Fruit fly (Drosophila melanogaster) whole organism, embryonic: ENCODE data around the gene Ythdf.

Experiments
- CG10543 ChIP-seq: fragments of 200-800 bp; sonication (Bioruptor generic); optimal IDR thresholded peaks from 3 replicates; lab custom pipeline; 2017; ENCODE audit warnings: missing biosample characterization, mild to moderate bottlenecking, missing genetic modification characterization, moderate library complexity
- CG11560 ChIP-seq: fragments of 200-800 bp; sonication (Bioruptor generic); IDR thresholded peaks from 3 replicates; pipeline ENCODE4 v1.3.6; 2022; ENCODE audit warnings: missing biosample characterization, missing genetic modification characterization
- CG13296 ChIP-seq: fragments of 200-800 bp; sonication (Bioruptor generic); optimal IDR thresholded peaks from 3 replicates; lab custom pipeline; 2018; ENCODE audit warnings: missing biosample characterization, mild to moderate bottlenecking, missing genetic modification characterization
- CG15073 ChIP-seq: fragments of 200-800 bp; sonication (Bioruptor generic); optimal IDR thresholded peaks from 2 replicates; lab custom pipeline; 2016; ENCODE audit warnings: missing biosample characterization, missing genetic modification characterization
- CG15514 ChIP-seq: fragments of 200-800 bp; sonication (Bioruptor generic); optimal IDR thresholded peaks from 3 replicates; lab custom pipeline; 2017; ENCODE audit warnings: missing biosample characterization, missing genetic modification characterization, mild to moderate bottlenecking, moderate library complexity, missing genetic modification reagents
- CG17568 ChIP-seq: fragments of 200-800 bp; sonication (Bioruptor generic); optimal IDR thresholded peaks from 2 replicates; lab custom pipeline; 2018; ENCODE audit warnings: missing biosample characterization, mild to moderate bottlenecking, missing genetic modification characterization, moderate library complexity
- CG17912 ChIP-seq: fragments of 200-800 bp; sonication (Bioruptor generic); optimal IDR thresholded peaks from 2 replicates; lab custom pipeline; 2018; ENCODE audit warnings: missing biosample characterization, mild to moderate bottlenecking, missing genetic modification characterization
- CG18599 ChIP-seq: fragments of 200-800 bp; sonication (Bioruptor generic); optimal IDR thresholded peaks from 3 replicates; lab custom pipeline; 2017; ENCODE audit warnings: missing biosample characterization, missing genetic modification characterization, mild to moderate bottlenecking, moderate library complexity, missing genetic modification reagents
- CG18619 ChIP-seq: fragments of 200-800 bp; sonication (Bioruptor generic); optimal IDR thresholded peaks from 3 replicates; lab custom pipeline; 2017; ENCODE audit warnings: missing biosample characterization, mild to moderate bottlenecking, missing genetic modification characterization
- CG32772 ChIP-seq: fragments of 200-800 bp; sonication (Bioruptor generic); IDR thresholded peaks from 2 replicates; pipeline ENCODE4 v1.3.6; 2022; ENCODE audit warnings: missing biosample characterization, missing genetic modification characterization
- CG33213 ChIP-seq: fragments of 200-800 bp; sonication (Bioruptor generic); optimal IDR thresholded peaks from 3 replicates; lab custom pipeline; 2016; ENCODE audit warnings: missing biosample characterization, missing genetic modification characterization
- CG43689 ChIP-seq: fragments of 200-800 bp; sonication (Bioruptor generic); IDR thresholded peaks from 2 replicates; pipeline ENCODE4 v1.3.6; 2022; ENCODE audit warnings: missing biosample characterization, missing genetic modification characterization
- CG4854 ChIP-seq: fragments of 200-800 bp; sonication (Bioruptor generic); optimal IDR thresholded peaks from 2 replicates; lab custom pipeline; 2016; ENCODE audit warnings: missing biosample characterization, missing genetic modification characterization, inconsistent platforms
- CG7271 ChIP-seq: fragments of 200-800 bp; sonication (Bioruptor generic); optimal IDR thresholded peaks from 2 replicates; lab custom pipeline; 2018; ENCODE audit warnings: missing biosample characterization, mild to moderate bottlenecking, missing genetic modification characterization, moderate library complexity
- CG7556 ChIP-seq: fragments of 200-800 bp; sonication (Bioruptor generic); optimal IDR thresholded peaks from 2 replicates; lab custom pipeline; 2017; ENCODE audit warnings: missing biosample characterization, mild to moderate bottlenecking, missing genetic modification characterization
- CG7839 ChIP-seq: fragments of 200-800 bp; sonication (Bioruptor generic); optimal IDR thresholded peaks from 3 replicates; lab custom pipeline; 2018; ENCODE audit warnings: missing biosample characterization, mild to moderate bottlenecking, missing genetic modification characterization, moderate library complexity
- CG8924 ChIP-seq: fragments of 200-800 bp; optimal IDR thresholded peaks from 3 replicates; lab custom pipeline; 2019; ENCODE audit warnings: missing biosample characterization, mild to moderate bottlenecking, missing genetic modification characterization, moderate library complexity
- Drgx ChIP-seq: fragments of 200-800 bp; sonication (Bioruptor generic); IDR thresholded peaks from 2 replicates; pipeline ENCODE4 v1.3.6; 2022; ENCODE audit warnings: missing biosample characterization, missing genetic modification characterization
- E2f1 ChIP-seq: fragments of 200-800 bp; sonication (Bioruptor generic); IDR thresholded peaks from 2 replicates; pipeline ENCODE4 v1.3.6; 2022; ENCODE audit warnings: missing biosample characterization, missing genetic modification characterization
- H15 ChIP-seq: fragments of 200-800 bp; sonication (Bioruptor generic); IDR thresholded peaks from 3 replicates; pipeline ENCODE4 v1.3.6; 2022; ENCODE audit warnings: missing biosample characterization, missing genetic modification characterization
- Hand ChIP-seq: fragments of 200-800 bp; sonication (Bioruptor generic); optimal IDR thresholded peaks from 2 replicates; lab custom pipeline; 2017; ENCODE audit warnings: mild to moderate bottlenecking, missing biosample characterization, missing genetic modification reagents, missing genetic modification characterization
- HmgD ChIP-seq: fragments of 200-800 bp; sonication (Bioruptor generic); optimal IDR thresholded peaks from 3 replicates; lab custom pipeline; 2016; ENCODE audit warnings: missing biosample characterization, missing genetic modification characterization
- Jarid2 ChIP-seq: fragments of 200-800 bp; sonication (Bioruptor generic); optimal IDR thresholded peaks from 3 replicates; lab custom pipeline; 2017; ENCODE audit warnings: mild to moderate bottlenecking, missing biosample characterization, missing genetic modification reagents, missing genetic modification characterization
- MTF-1 ChIP-seq: fragments of 200-800 bp; sonication (Bioruptor generic); optimal IDR thresholded peaks from 2 replicates; lab custom pipeline; 2018; ENCODE audit warnings: missing biosample characterization, mild to moderate bottlenecking, missing genetic modification characterization, borderline replicate concordance
- Oaz ChIP-seq: fragments of 200-800 bp; sonication (Bioruptor generic); IDR thresholded peaks from 2 replicates; pipeline ENCODE4 v1.3.6; 2022; ENCODE audit warnings: missing biosample characterization, missing genetic modification characterization
- ac ChIP-seq: fragments of 200-800 bp; sonication (Bioruptor generic); optimal IDR thresholded peaks from 3 replicates; lab custom pipeline; 2017; ENCODE audit warnings: missing biosample characterization, mild to moderate bottlenecking, missing genetic modification characterization
- cas ChIP-seq: fragments of 200-800 bp; sonication (Bioruptor generic); IDR thresholded peaks from 2 replicates; pipeline ENCODE4 v1.3.6; 2022; ENCODE audit warnings: missing biosample characterization, missing genetic modification characterization
- caup ChIP-seq: fragments of 200-800 bp; sonication (Bioruptor generic); optimal IDR thresholded peaks from 3 replicates; lab custom pipeline; 2017; ENCODE audit warnings: missing biosample characterization, mild to moderate bottlenecking, missing genetic modification characterization, moderate library complexity; ENCODE audit not compliant: severe bottlenecking
- chinmo ChIP-seq: fragments of 200-800 bp; sonication (Bioruptor generic); IDR thresholded peaks from 4 replicates; pipeline ENCODE4 v1.3.6; 2022; ENCODE audit warnings: missing biosample characterization, missing genetic modification characterization; ENCODE audit not compliant: partially characterized antibody
- chn ChIP-seq: fragments of 200-800 bp; sonication (Bioruptor generic); optimal IDR thresholded peaks from 2 replicates; lab custom pipeline; 2016; ENCODE audit warnings: missing biosample characterization, missing genetic modification characterization
- corto ChIP-seq: fragments of 200-800 bp; sonication (Bioruptor generic); optimal IDR thresholded peaks from 2 replicates; lab custom pipeline; 2016; ENCODE audit warnings: missing biosample characterization, mild to moderate bottlenecking, missing genetic modification characterization, moderate library complexity
- cwo ChIP-seq: fragments of 200-800 bp; sonication (Bioruptor generic); optimal IDR thresholded peaks from 3 replicates; lab custom pipeline; 2017; ENCODE audit warnings: missing biosample characterization, missing genetic modification characterization, mild to moderate bottlenecking, moderate library complexity, missing genetic modification reagents
- dm ChIP-seq: fragments of 200-800 bp; sonication (Bioruptor generic); optimal IDR thresholded peaks from 3 replicates; lab custom pipeline; 2016; ENCODE audit warnings: missing biosample characterization, missing genetic modification characterization
- en ChIP-seq: fragments of 200-800 bp; sonication (Bioruptor generic); optimal IDR thresholded peaks from 2 replicates; lab custom pipeline; 2016; ENCODE audit warnings: missing biosample characterization, missing genetic modification characterization
- fd102C ChIP-seq: fragments of 200-800 bp; sonication (Bioruptor generic); optimal IDR thresholded peaks from 2 replicates; lab custom pipeline; 2018; ENCODE audit warnings: missing biosample characterization, mild to moderate bottlenecking, missing genetic modification characterization, moderate library complexity
- gfzf ChIP-seq: fragments of 200-800 bp; sonication (Bioruptor generic); optimal IDR thresholded peaks from 2 replicates; lab custom pipeline; 2016; ENCODE audit warnings: missing biosample characterization, mild to moderate bottlenecking, missing genetic modification characterization, moderate library complexity
- gt ChIP-seq: fragments of 200-800 bp; sonication (Bioruptor generic); IDR thresholded peaks from 2 replicates; pipeline ENCODE4 v1.3.6; 2022; ENCODE audit warnings: missing biosample characterization, missing genetic modification characterization
- h ChIP-seq: fragments of >200 bp; optimal IDR thresholded peaks from 2 replicates; lab custom pipeline; 2017
- insv ChIP-seq, 2 experiments: fragments of 200-800 bp; sonication (Bioruptor generic); optimal IDR thresholded peaks; 3 replicates each; lab custom pipeline; 2016 to 2018; ENCODE audit warnings: missing biosample characterization in 2 of 2, missing genetic modification characterization in 2 of 2
- ken ChIP-seq: fragments of 200-800 bp; sonication (Bioruptor generic); IDR thresholded peaks from 3 replicates; pipeline ENCODE4 v1.3.6; 2022; ENCODE audit warnings: missing biosample characterization, missing genetic modification characterization
- lov ChIP-seq, 2 experiments: fragments of 200-800 bp in 1 of 2; fragments of >200 bp in 1 of 2; sonication (Bioruptor generic) in 1 of 2; IDR thresholded peaks in 1 of 2; optimal IDR thresholded peaks in 1 of 2; 2 replicates in 1 of 2; 3 replicates in 1 of 2; pipeline versions ENCODE4 v1.3.6 to Lab custom; 2017 to 2022; ENCODE audit warnings: missing biosample characterization in 1 of 2, missing genetic modification characterization in 1 of 2
- nerfin-1 ChIP-seq: fragments of 200-800 bp; sonication (Bioruptor generic); optimal IDR thresholded peaks from 3 replicates; lab custom pipeline; 2019; ENCODE audit warnings: missing biosample characterization, mild to moderate bottlenecking, missing genetic modification characterization, moderate library complexity
- prd ChIP-seq, 3 experiments: fragments of >200 bp in 2 of 3; fragments of 200-800 bp in 1 of 3; sonication (Bioruptor generic) in 1 of 3; optimal IDR thresholded peaks in 2 of 3; IDR thresholded peaks in 1 of 3; 2 replicates in 2 of 3; 3 replicates in 1 of 3; pipeline versions ENCODE4 v1.3.6 to Lab custom; 2017 to 2022; ENCODE audit warnings: missing biosample characterization in 1 of 3, missing genetic modification characterization in 1 of 3
- pzg ChIP-seq: fragments of 200-800 bp; sonication (Bioruptor generic); optimal IDR thresholded peaks from 3 replicates; lab custom pipeline; 2018; ENCODE audit warnings: missing biosample characterization, mild to moderate bottlenecking, missing genetic modification characterization, moderate library complexity
- run ChIP-seq: fragments of 200-800 bp; sonication (Bioruptor generic); optimal IDR thresholded peaks from 3 replicates; lab custom pipeline; 2018; ENCODE audit warnings: missing biosample characterization, mild to moderate bottlenecking, missing genetic modification characterization
- sd ChIP-seq: fragments of 200-800 bp; sonication (Bioruptor generic); optimal IDR thresholded peaks from 3 replicates; lab custom pipeline; 2018; ENCODE audit warnings: missing biosample characterization, mild to moderate bottlenecking, missing genetic modification characterization, moderate library complexity
- sens ChIP-seq: fragments of 200-800 bp; sonication (Bioruptor generic); peaks from one replicate; lab custom pipeline; 2016; ENCODE audit warnings: missing biosample characterization, missing genetic modification characterization
- slbo ChIP-seq: fragments of 200-800 bp; sonication (Bioruptor generic); IDR thresholded peaks from 2 replicates; pipeline ENCODE4 v1.3.6; 2022; ENCODE audit warnings: missing biosample characterization, missing genetic modification characterization
- ttk ChIP-seq: fragments of 200-800 bp; sonication (Bioruptor generic); IDR thresholded peaks from 2 replicates; pipeline ENCODE4 v2.1.2; 2022; ENCODE audit warnings: missing biosample characterization, missing genetic modification characterization
- usp ChIP-seq: fragments of >200 bp; optimal IDR thresholded peaks from 2 replicates; lab custom pipeline; 2017; ENCODE audit warnings: missing biosample characterization, missing genetic modification characterization

Gene Ythdf

dm6 chr3R:25056016-25056415 lies 17.0 kb upstream of the Ythdf start, which contains the start of the genes CG31111 and stac (continued):
- TF ChIP-seq CG17568 (GFP tag; lab: Kevin White, UChicago) (no peak), cas (GFP tag; lab: Robert Waterston, UW) (no peak), CG10543 (GFP tag; lab: Kevin White, UChicago) (no peak), lov (optimal IDR thresholded peaks at IDR 0.05; lab: Kevin White, UChicago) (no peak), lov (GFP tag; IDR thresholded peaks at IDR 0.05; lab: Robert Waterston, UW) (no peak), dm (no peak), corto (GFP tag; lab: Kevin White, UChicago) (no peak), nerfin-1 (tag; lab: Kevin White, UChicago) (no peak), ac (GFP tag; lab: Kevin White, UChicago) (no peak), MTF-1 (GFP tag; lab: Kevin White, UChicago) (no peak), CG18599 (GFP tag; lab: Kevin White, UChicago) (no peak), usp (GFP tag; lab: Kevin White, UChicago) (no peak), sd (tag; lab: Kevin White, UChicago) (peak; percentile 14), CG15073 (no peak), CG7839 (no peak), Oaz (GFP tag; lab: Robert Waterston, UW) (no peak), chinmo (GFP tag; lab: Robert Waterston, UW) (no peak), CG8924 (tag; lab: Kevin White, UChicago) (peak; percentile 37), CG7271 (tag; lab: Kevin White, UChicago) (no peak), CG13296 (GFP tag; lab: Kevin White, UChicago) (no peak), CG7556 (GFP tag; lab: Kevin White, UChicago) (no peak), Hand (GFP tag; lab: Kevin White, UChicago) (no peak), h (lab: Kevin White, UChicago) (no peak), run (tag; lab: Kevin White, UChicago) (no peak), gfzf (GFP tag; lab: Kevin White, UChicago) (peak; percentile 49), fd102C (no peak), HmgD (no peak), CG4854 (no peak), CG17912 (GFP tag; lab: Kevin White, UChicago) (no peak), ken (GFP tag; lab: Robert Waterston, UW) (no peak), CG32772 (GFP tag; lab: Robert Waterston, UW) (no peak), prd (optimal IDR thresholded peaks at IDR 0.05; lab: Kevin White, UChicago) (no peak), prd (GFP tag; IDR thresholded peaks at IDR 0.05; lab: Robert Waterston, UW) (no peak), ttk (no peak), H15 (GFP tag; lab: Robert Waterston, UW) (no peak), pzg (GFP tag; lab: Kevin White, UChicago) (peak; percentile 44), chn (no peak), CG15514 (GFP tag; lab: Kevin White, UChicago) (no peak), cwo (GFP tag; lab: Kevin White, UChicago) (no peak), CG11560 (tag; lab: Robert Waterston, UW) (no peak), sens (peak; percentile 53), Drgx (GFP tag; lab: Robert Waterston, UW) (no peak), gt (GFP tag; lab: Robert Waterston, UW) (no peak), insv (GFP tag; optimal IDR thresholded peaks at IDR 0.05; lab: Kevin White, UChicago) (no peak), CG33213 (no peak), slbo (GFP tag; lab: Robert Waterston, UW) (no peak), CG18619 (GFP tag; lab: Kevin White, UChicago) (no peak), E2f1 (GFP tag; lab: Robert Waterston, UW) (no peak), Jarid2 (no peak), en (GFP tag; lab: Kevin White, UChicago) (no peak), caup (GFP tag; lab: Kevin White, UChicago) (no peak), CG43689 (no peak)
